Worm (Caenorhabditis elegans) whole organism, young adult: ENCODE data around the gene col-154.

Source experiments
- B0019.2 ChIP-seq: fragments of 200-800 bp; sonication (Bioruptor generic); conservative IDR thresholded peaks from 2 replicates; pipeline ENCODE4 v1.3.6; 2022; ENCODE audit warnings: missing genetic modification reagents, missing genetic modification characterization, missing compliant biosample characterization
- B0261.1 ChIP-seq: sonication (generic microtip); optimal IDR thresholded peaks from 2 replicates; lab custom pipeline; 2016; ENCODE audit warnings: mild to moderate bottlenecking, missing genetic modification characterization, moderate library complexity, missing compliant biosample characterization
- B0336.3 ChIP-seq: fragments of 200-800 bp; sonication (Bioruptor generic); IDR thresholded peaks from 2 replicates; pipeline ENCODE4 v1.3.6; 2022; ENCODE audit warnings: missing genetic modification characterization, missing compliant biosample characterization
- C06A6.2 ChIP-seq: fragments of 200-800 bp; sonication (Bioruptor generic); conservative IDR thresholded peaks from 2 replicates; pipeline ENCODE4 v1.3.6; 2022; ENCODE audit warnings: missing genetic modification characterization, missing compliant biosample characterization
- F10E7.11 ChIP-seq: sonication (generic microtip); optimal IDR thresholded peaks from 2 replicates; lab custom pipeline; 2017; ENCODE audit warnings: mild to moderate bottlenecking, missing genetic modification characterization, moderate library complexity, missing compliant biosample characterization
- F55B11.4 ChIP-seq: sonication (generic microtip); optimal IDR thresholded peaks from 2 replicates; lab custom pipeline; 2016; ENCODE audit warnings: missing compliant biosample characterization, missing genetic modification characterization, borderline replicate concordance; ENCODE audit not compliant: insufficient read depth
- T26A5.8 ChIP-seq: sonication (generic microtip); optimal IDR thresholded peaks from 2 replicates; lab custom pipeline; 2016; ENCODE audit warnings: missing genetic modification characterization, missing compliant biosample characterization
- Y56A3A.18 ChIP-seq: fragments of 200-800 bp; sonication (Bioruptor generic); IDR thresholded peaks from 2 replicates; pipeline ENCODE4 v1.3.6; 2022; ENCODE audit warnings: missing genetic modification reagents, missing genetic modification characterization, missing compliant biosample characterization
- athp-1 ChIP-seq: sonication (generic microtip); optimal IDR thresholded peaks from 2 replicates; lab custom pipeline; 2017; ENCODE audit warnings: mild to moderate bottlenecking, missing genetic modification characterization, missing compliant biosample characterization
- attf-3 ChIP-seq: fragments of 200-800 bp; sonication (Bioruptor generic); conservative IDR thresholded peaks from 2 replicates; pipeline ENCODE4 v1.3.6; 2022; ENCODE audit warnings: missing genetic modification reagents, missing genetic modification characterization, missing compliant biosample characterization
- ceh-40 ChIP-seq: fragments of 200-800 bp; sonication (Bioruptor generic); IDR thresholded peaks from 2 replicates; pipeline ENCODE4 v1.3.6; 2022; ENCODE audit warnings: missing genetic modification characterization, missing compliant biosample characterization
- ceh-79 ChIP-seq: sonication (generic microtip); optimal IDR thresholded peaks from 2 replicates; lab custom pipeline; 2017; ENCODE audit warnings: mild to moderate bottlenecking, missing genetic modification characterization, missing compliant biosample characterization
- dox-1 ChIP-seq: fragments of 200-800 bp; sonication (Bioruptor generic); IDR thresholded peaks from 2 replicates; pipeline ENCODE4 v1.3.6; 2022; ENCODE audit warnings: missing genetic modification reagents, missing genetic modification characterization, missing compliant biosample characterization
- dpff-1 ChIP-seq: sonication (generic microtip); optimal IDR thresholded peaks from 2 replicates; lab custom pipeline; 2017; ENCODE audit warnings: mild to moderate bottlenecking, missing genetic modification characterization, missing compliant biosample characterization
- egrh-3 ChIP-seq: fragments of 200-800 bp; sonication (Bioruptor generic); IDR thresholded peaks from 2 replicates; pipeline ENCODE4 v1.3.6; 2022; ENCODE audit warnings: missing genetic modification reagents, missing genetic modification characterization, missing compliant biosample characterization
- ekl-4 ChIP-seq: fragments of 200-800 bp; sonication (Bioruptor generic); IDR thresholded peaks from 2 replicates; pipeline ENCODE4 v1.3.6; 2022; ENCODE audit warnings: missing genetic modification reagents, missing genetic modification characterization, missing compliant biosample characterization
- ets-4 ChIP-seq: fragments of 200-800 bp; sonication (Bioruptor generic); optimal IDR thresholded peaks from 2 replicates; lab custom pipeline; 2018; ENCODE audit warnings: mild to moderate bottlenecking, missing genetic modification characterization, missing compliant biosample characterization
- him-1 ChIP-seq: sonication (generic microtip); optimal IDR thresholded peaks from 2 replicates; lab custom pipeline; 2016; ENCODE audit warnings: missing genotype, missing genetic modification reagents, missing genetic modification characterization, missing compliant biosample characterization
- hsf-1 ChIP-seq: fragments of 200-800 bp; sonication (Bioruptor generic); IDR thresholded peaks from 2 replicates; pipeline ENCODE4 v1.3.6; 2022; ENCODE audit warnings: missing genetic modification reagents, missing genetic modification characterization, missing compliant biosample characterization
- let-607 ChIP-seq, 2 experiments: fragments of 200-800 bp in 1 of 2; sonication (Bioruptor generic) in 1 of 2; sonication (generic microtip) in 1 of 2; optimal IDR thresholded peaks; 2 replicates each; lab custom pipeline; 2016 to 2018; ENCODE audit warnings: mild to moderate bottlenecking in 2 of 2, missing compliant biosample characterization in 2 of 2, missing genetic modification characterization in 2 of 2, moderate library complexity in 2 of 2, missing genotype in 1 of 2
- lin-35 ChIP-seq, 3 experiments: fragments of 150-350 bp in 2 of 3; sonication (generic microtip) in 1 of 3; optimal IDR thresholded peaks; 2 replicates each; lab custom pipeline; 2014 to 2018; ENCODE audit warnings: missing biosample characterization in 3 of 3, missing genetic modification characterization in 3 of 3, missing genetic modification reagents in 3 of 3
- lin-40 ChIP-seq: sonication (generic microtip); optimal IDR thresholded peaks from 2 replicates; lab custom pipeline; 2016; ENCODE audit warnings: missing genetic modification characterization, mild to moderate bottlenecking, missing compliant biosample characterization, missing genotype, missing genetic modification reagents
- madf-6 ChIP-seq: fragments of 200-800 bp; sonication (Bioruptor generic); IDR thresholded peaks from 2 replicates; pipeline ENCODE4 v1.3.6; 2022; ENCODE audit warnings: missing genetic modification reagents, missing genetic modification characterization, missing compliant biosample characterization
- nfyb-1 ChIP-seq: fragments of 200-800 bp; sonication (Bioruptor generic); IDR thresholded peaks from 2 replicates; pipeline ENCODE4 v1.3.6; 2022; ENCODE audit warnings: missing genetic modification reagents, missing genetic modification characterization, missing compliant biosample characterization
- rec-8 ChIP-seq, 2 experiments: sonication (generic microtip); optimal IDR thresholded peaks; 2 replicates each; lab custom pipeline; 2016; ENCODE audit warnings: mild to moderate bottlenecking in 2 of 2, missing genetic modification characterization in 2 of 2, missing genetic modification reagents in 2 of 2, missing genotype in 2 of 2, missing biosample characterization in 1 of 2, missing compliant biosample characterization in 1 of 2, moderate library complexity in 1 of 2
- repo-1 ChIP-seq: sonication (generic microtip); optimal IDR thresholded peaks from 2 replicates; lab custom pipeline; 2017; ENCODE audit warnings: mild to moderate bottlenecking, missing genetic modification characterization, missing compliant biosample characterization
- rpc-1 ChIP-seq, 2 experiments: fragments of 150-350 bp in 1 of 2; sonication (generic microtip) in 1 of 2; optimal IDR thresholded peaks; 2 replicates each; lab custom pipeline; 2014 to 2018; ENCODE audit warnings: missing biosample characterization in 1 of 2, missing genetic modification characterization in 1 of 2, missing genetic modification reagents in 1 of 2, missing genotype in 1 of 2
- sea-2 ChIP-seq: fragments of 200-800 bp; sonication (Bioruptor generic); IDR thresholded peaks from 2 replicates; pipeline ENCODE4 v1.3.6; 2022; ENCODE audit warnings: missing genetic modification characterization, missing compliant biosample characterization
- snpc-3.4 ChIP-seq: sonication (generic microtip); optimal IDR thresholded peaks from 2 replicates; lab custom pipeline; 2017; ENCODE audit warnings: missing genetic modification characterization, mild to moderate bottlenecking, missing compliant biosample characterization, antibody characterized with exemption, moderate library complexity, missing genotype, missing genetic modification reagents
- snpc-4 ChIP-seq, 5 experiments: fragments of 150-350 bp in 1 of 5; sonication (generic microtip) in 4 of 5; optimal IDR thresholded peaks; 2 replicates each; lab custom pipeline; 2014 to 2018; ENCODE audit warnings: missing genetic modification characterization in 5 of 5, missing biosample characterization in 3 of 5, antibody characterized with exemption in 2 of 5, mild to moderate bottlenecking in 2 of 5, missing compliant biosample characterization in 2 of 5, missing genotype in 2 of 5, moderate library complexity in 2 of 5, missing genetic modification reagents in 1 of 5
- sptf-2 ChIP-seq: fragments of 200-800 bp; sonication (Bioruptor generic); optimal IDR thresholded peaks from 2 replicates; lab custom pipeline; 2018; ENCODE audit warnings: mild to moderate bottlenecking, missing genetic modification characterization, missing compliant biosample characterization
- tbp1 ChIP-seq: fragments of 200-800 bp; sonication (Bioruptor generic); optimal IDR thresholded peaks from 2 replicates; lab custom pipeline; 2018; ENCODE audit warnings: mild to moderate bottlenecking, missing genetic modification characterization, missing compliant biosample characterization
- zfh-2 ChIP-seq: fragments of 200-800 bp; sonication (Bioruptor generic); conservative IDR thresholded peaks from 2 replicates; pipeline ENCODE4 v1.3.6; 2022; ENCODE audit warnings: missing genetic modification reagents, missing genetic modification characterization, missing compliant biosample characterization
- zim-3 ChIP-seq: sonication (generic microtip); optimal IDR thresholded peaks from 2 replicates; lab custom pipeline; 2017; ENCODE audit warnings: mild to moderate bottlenecking, missing genetic modification characterization, moderate library complexity, missing compliant biosample characterization

Gene col-154

DNA sequence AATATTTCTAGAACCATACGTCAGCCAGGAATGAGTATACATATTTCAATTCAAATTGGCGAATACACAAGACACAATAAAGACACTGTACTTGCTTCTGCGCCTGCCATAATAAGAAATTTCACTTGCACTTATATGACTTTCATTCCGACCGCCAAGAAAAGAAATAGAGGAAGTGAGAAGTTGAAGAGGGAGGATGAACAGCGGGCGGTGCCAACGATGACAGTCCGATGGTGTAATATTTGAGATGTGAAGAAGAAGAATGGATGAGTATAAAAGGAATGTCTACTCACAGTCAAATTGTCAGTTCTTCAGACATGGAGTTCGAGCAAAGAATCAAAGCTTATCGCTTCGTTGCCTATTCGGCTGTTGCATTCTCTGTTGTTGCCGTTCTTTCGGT lies at the start of gene col-154:
TSS of gene col-154 (plus strand) at position 301 of the 400 bp plus-strand sequence.
- TF ChIP-seq ceh-79 (tag; lab: Kevin White, UChicago), result no peak
- no peak for TF ChIP-seq madf-6 (GFP tag; lab: Robert Waterston, UW)
- TF ChIP-seq rpc-1 (optimal IDR thresholded peaks at IDR 0.05; lab: Kevin White, UChicago), result no peak
- TF ChIP-seq rpc-1 (tag; optimal IDR thresholded peaks at IDR 0.05; lab: Kevin White, UChicago), result no peak
- TF ChIP-seq F10E7.11 (tag; lab: Kevin White, UChicago), result no peak
- TF ChIP-seq lin-35 (GFP tag; optimal IDR thresholded peaks at IDR 0.05; lab: Kevin White, UChicago), result no peak
- TF ChIP-seq attf-3 (GFP tag; lab: Robert Waterston, UW), result no peak
- TF ChIP-seq egrh-3 (GFP tag; lab: Robert Waterston, UW), result no peak
- TF ChIP-seq hsf-1 (GFP tag; lab: Robert Waterston, UW), result no peak
- no peak for TF ChIP-seq B0261.1 (tag; lab: Kevin White, UChicago)
- no peak for TF ChIP-seq ceh-40
- TF ChIP-seq repo-1 (tag; lab: Kevin White, UChicago), result no peak
- no peak for TF ChIP-seq him-1
- no peak for TF ChIP-seq let-607 (tag; optimal IDR thresholded peaks at IDR 0.05; lab: Kevin White, UChicago)
- no peak for TF ChIP-seq lin-40 (tag; lab: Kevin White, UChicago)
- no peak for TF ChIP-seq F55B11.4 (tag; lab: Kevin White, UChicago)
- no peak for TF ChIP-seq sptf-2 (GFP tag; lab: Kevin White, UChicago)

DNA sequence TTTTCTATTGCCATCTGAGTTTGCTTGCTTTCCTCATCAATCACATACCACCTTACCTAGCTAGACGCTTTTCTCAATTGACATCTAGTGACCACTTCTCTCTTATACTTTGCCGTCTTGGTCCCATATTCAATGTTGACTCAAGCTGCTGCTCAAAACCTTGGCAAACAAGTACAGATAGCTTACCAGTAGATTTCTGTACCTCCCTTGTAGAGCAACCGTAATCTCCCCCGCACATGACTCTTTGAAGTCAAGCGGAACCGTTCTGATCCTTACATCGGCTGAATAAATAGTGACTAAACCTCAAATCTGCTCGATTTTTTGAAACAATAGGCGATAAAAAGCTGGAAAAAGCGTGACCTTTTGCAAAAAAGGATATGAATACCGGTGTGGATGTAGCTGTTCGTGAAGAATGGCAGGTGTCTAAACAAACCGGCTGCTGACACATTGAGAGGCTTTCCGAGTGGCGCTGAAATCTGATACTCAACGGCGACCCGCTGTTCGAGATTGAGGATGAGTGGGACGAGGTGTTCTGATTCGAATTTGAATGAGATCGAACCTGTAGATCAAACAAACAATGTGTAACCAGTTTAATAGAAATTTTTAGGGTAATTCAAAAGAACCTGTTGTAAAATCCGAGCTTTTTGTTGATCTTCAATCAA lies 49.3 kb upstream of the col-154 start:
- TF ChIP-seq snpc-3.4 (no peak), athp-1 (no peak), C06A6.2 (GFP tag; lab: Robert Waterston, UW) (no peak), sea-2 (GFP tag; lab: Robert Waterston, UW) (no peak)
- TF ChIP-seq, all 124 proteins: peak for 0

DNA sequence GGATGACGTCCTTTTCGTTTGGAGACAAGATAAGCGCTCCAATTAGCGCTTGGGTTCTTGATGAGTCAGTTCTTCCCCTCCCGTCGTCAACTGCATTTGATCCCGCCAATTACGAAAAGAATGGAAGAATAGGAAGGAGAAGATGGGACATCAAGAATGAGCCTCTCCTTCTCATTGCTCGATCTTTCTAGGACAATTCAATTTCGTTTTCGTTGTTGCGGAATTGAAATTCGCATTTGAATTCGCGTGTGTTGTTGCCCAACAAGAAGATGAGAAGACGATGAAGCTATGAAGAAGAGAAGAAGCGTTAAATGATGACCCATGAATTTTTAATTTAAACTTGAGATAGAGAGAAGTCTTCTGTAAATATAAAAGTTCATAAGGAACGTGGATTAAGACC lies 48.3 kb upstream of the col-154 start:
- TF ChIP-seq athp-1, result no peak
- TF ChIP-seq zim-3 (tag; lab: Kevin White, UChicago), result no peak
- TF ChIP-seq Y56A3A.18, result no peak
- no peak for TF ChIP-seq B0336.3 (GFP tag; lab: Robert Waterston, UW)
- no peak for TF ChIP-seq B0019.2
- TF ChIP-seq lin-40 (tag; lab: Kevin White, UChicago), result no peak
- TF ChIP-seq ceh-79 (tag; lab: Kevin White, UChicago), result no peak
- no peak for TF ChIP-seq dpff-1
- no peak for TF ChIP-seq tbp1
- TF ChIP-seq snpc-4 (GFP tag; optimal IDR thresholded peaks at IDR 0.05; lab: Kevin White, UChicago), result no peak
- no peak for TF ChIP-seq snpc-4 (tag; optimal IDR thresholded peaks at IDR 0.05; lab: Kevin White, UChicago)
- TF ChIP-seq rec-8 (tag; optimal IDR thresholded peaks at IDR 0.05; lab: Kevin White, UChicago), result no peak

DNA sequence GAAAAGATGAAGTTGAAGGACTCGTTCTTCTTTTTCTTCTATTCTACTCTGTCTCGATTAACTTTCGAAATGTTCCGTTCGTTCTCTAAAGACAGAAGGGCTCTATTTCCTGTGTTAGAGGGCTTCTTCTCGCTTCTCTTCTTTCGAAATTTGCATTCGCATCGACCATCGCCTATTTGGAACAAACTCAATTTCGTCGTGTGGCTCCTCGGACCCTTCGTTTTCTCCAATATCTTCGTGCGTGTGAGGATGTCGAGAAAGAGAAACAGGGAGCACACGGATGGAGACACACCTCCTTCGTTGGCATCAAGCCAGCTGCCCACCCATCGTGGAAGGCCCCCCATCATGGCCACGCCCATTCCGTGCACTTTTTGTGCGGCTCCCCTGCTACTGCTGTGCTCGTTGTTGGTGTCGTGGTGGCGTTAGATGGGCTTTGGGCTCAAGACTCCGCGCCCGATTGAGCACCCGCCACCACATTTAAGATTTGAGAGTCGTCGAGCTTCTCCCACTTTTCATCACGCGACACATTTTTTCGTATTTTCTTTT lies 44.0 kb upstream of the col-154 start:
- peak; percentile 93 for TF ChIP-seq zfh-2 (GFP tag; lab: Robert Waterston, UW)
- 0 out of 2 replicates have a peak, but pooled peaks have one; percentile 21 for TF ChIP-seq ekl-4
- TF ChIP-seq egrh-3 (GFP tag; lab: Robert Waterston, UW), result peak; percentile 45; the same call in 1 of the 2 replicates
- no peak for TF ChIP-seq ets-4 (GFP tag; lab: Kevin White, UChicago)
- 0 out of 2 replicates have a peak, but pooled peaks have one; percentile 8 for TF ChIP-seq dox-1 (GFP tag; lab: Robert Waterston, UW)
- no peak for TF ChIP-seq ceh-40
- 0 out of 2 replicates have a peak, but pooled peaks have one; percentile 38 for TF ChIP-seq nfyb-1
- no peak for TF ChIP-seq T26A5.8
- TF ChIP-seq repo-1 (tag; lab: Kevin White, UChicago), result no peak
